Worm (Caenorhabditis elegans) whole organism, L3 larva: ENCODE measurements around the gene C50B8.4.

Source experiments
- R02D3.7 ChIP-seq: fragments of 150-350 bp; optimal IDR thresholded peaks from 2 replicates; lab custom pipeline; 2014; ENCODE audit warnings: missing biosample characterization, missing genetic modification characterization
- ZK546.5 ChIP-seq: sonication (generic microtip); optimal IDR thresholded peaks from 2 replicates; lab custom pipeline; 2017; ENCODE audit warnings: missing biosample characterization, missing genetic modification characterization
- aly-2 ChIP-seq: fragments of 150-350 bp; optimal IDR thresholded peaks from 2 replicates; lab custom pipeline; 2014; ENCODE audit warnings: missing biosample characterization, missing genetic modification characterization
- ama-1 ChIP-seq: fragments of 150-350 bp; optimal IDR thresholded peaks from 2 replicates; lab custom pipeline; 2018
- ceh-16 ChIP-seq: sonication (generic microtip); optimal IDR thresholded peaks from 2 replicates; lab custom pipeline; 2017; ENCODE audit warnings: missing biosample characterization, missing genetic modification characterization
- ceh-28 ChIP-seq: fragments of 150-350 bp; optimal IDR thresholded peaks from 2 replicates; lab custom pipeline; 2014; ENCODE audit warnings: missing biosample characterization, missing genetic modification reagents, missing genetic modification characterization
- ceh-82 ChIP-seq: fragments of 150-350 bp; optimal IDR thresholded peaks from 2 replicates; lab custom pipeline; 2014; ENCODE audit warnings: missing biosample characterization, missing genetic modification characterization
- ceh-9 ChIP-seq: sonication (generic microtip); optimal IDR thresholded peaks from 2 replicates; lab custom pipeline; 2018; ENCODE audit warnings: missing biosample characterization, missing genetic modification characterization
- daf-12 ChIP-seq: fragments of 150-350 bp; optimal IDR thresholded peaks from 2 replicates; lab custom pipeline; 2014; ENCODE audit warnings: missing biosample characterization, missing genetic modification reagents, missing genetic modification characterization
- egl-27 ChIP-seq: sonication (generic microtip); optimal IDR thresholded peaks from 4 replicates; lab custom pipeline; 2017; ENCODE audit warnings: missing biosample characterization, missing genetic modification reagents, missing genetic modification characterization
- egl-5 ChIP-seq: fragments of 150-350 bp; optimal IDR thresholded peaks from 2 replicates; lab custom pipeline; 2017; ENCODE audit warnings: missing biosample characterization, missing genetic modification reagents, missing genetic modification characterization, inconsistent platforms
- elt-2 ChIP-seq: sonication (generic microtip); optimal IDR thresholded peaks from 2 replicates; lab custom pipeline; 2016; ENCODE audit warnings: missing genetic modification reagents, mild to moderate bottlenecking, missing genetic modification characterization, missing compliant biosample characterization
- elt-3 ChIP-seq, 3 experiments: fragments of 150-350 bp in 1 of 3; sonication (generic microtip) in 2 of 3; optimal IDR thresholded peaks; 2 replicates in 2 of 3; 4 replicates in 1 of 3; lab custom pipeline; 2014 to 2017; ENCODE audit warnings: missing biosample characterization in 3 of 3, missing genetic modification characterization in 3 of 3
- eor-1 ChIP-seq, 2 experiments: fragments of 150-350 bp; optimal IDR thresholded peaks; 2 replicates each; lab custom pipeline; 2014 to 2018; ENCODE audit warnings: missing biosample characterization in 2 of 2, missing genetic modification characterization in 2 of 2
- fkh-10 ChIP-seq: sonication (generic microtip); optimal IDR thresholded peaks from 2 replicates; lab custom pipeline; 2017; ENCODE audit warnings: missing biosample characterization, missing genetic modification reagents, missing genetic modification characterization
- fkh-2 ChIP-seq: fragments of 150-350 bp; optimal IDR thresholded peaks from 2 replicates; lab custom pipeline; 2014; ENCODE audit warnings: missing biosample characterization, missing genetic modification reagents, missing genetic modification characterization
- fos-1 ChIP-seq: fragments of 150-350 bp; optimal IDR thresholded peaks from 2 replicates; lab custom pipeline; 2014; ENCODE audit warnings: missing biosample characterization, missing genetic modification characterization
- hmg-11 ChIP-seq: sonication (generic microtip); optimal IDR thresholded peaks from 2 replicates; lab custom pipeline; 2016; ENCODE audit warnings: missing genetic modification characterization, missing compliant biosample characterization
- jun-1 ChIP-seq: fragments of 150-350 bp; optimal IDR thresholded peaks from 2 replicates; lab custom pipeline; 2014; ENCODE audit warnings: missing biosample characterization, missing genetic modification reagents, missing genetic modification characterization
- lin-15B ChIP-seq: fragments of 150-350 bp; optimal IDR thresholded peaks from 2 replicates; lab custom pipeline; 2014; ENCODE audit warnings: missing biosample characterization, missing genetic modification characterization
- lin-39 ChIP-seq: fragments of 150-350 bp; optimal IDR thresholded peaks from 2 replicates; lab custom pipeline; 2018; ENCODE audit warnings: missing biosample characterization, missing genetic modification reagents, missing genetic modification characterization
- lsy-12 ChIP-seq: sonication (generic microtip); optimal IDR thresholded peaks from 2 replicates; lab custom pipeline; 2016; ENCODE audit warnings: mild to moderate bottlenecking, missing genetic modification characterization, missing compliant biosample characterization
- mdl-1 ChIP-seq: fragments of 150-350 bp; optimal IDR thresholded peaks from 2 replicates; lab custom pipeline; 2014; ENCODE audit warnings: missing biosample characterization, missing genetic modification characterization
- mml-1 ChIP-seq: fragments of 150-350 bp; sonication (generic microtip); optimal IDR thresholded peaks from 3 replicates; lab custom pipeline; 2014; ENCODE audit warnings: missing biosample characterization, missing genetic modification characterization
- nfya-1 ChIP-seq: sonication (generic microtip); optimal IDR thresholded peaks from 2 replicates; lab custom pipeline; 2017; ENCODE audit warnings: missing genetic modification characterization, mild to moderate bottlenecking, missing compliant biosample characterization, antibody characterized with exemption, moderate library complexity; ENCODE audit not compliant: insufficient read depth
- nhr-12 ChIP-seq: fragments of 150-350 bp; optimal IDR thresholded peaks from 2 replicates; lab custom pipeline; 2014; ENCODE audit warnings: missing biosample characterization, missing genetic modification characterization
- nhr-23 ChIP-seq: fragments of 150-350 bp; optimal IDR thresholded peaks from 2 replicates; lab custom pipeline; 2014; ENCODE audit warnings: missing biosample characterization, missing genetic modification reagents, missing genetic modification characterization
- nhr-237 ChIP-seq: fragments of 150-350 bp; optimal IDR thresholded peaks from 2 replicates; lab custom pipeline; 2014; ENCODE audit warnings: missing biosample characterization, missing genetic modification characterization
- nhr-25 ChIP-seq: sonication (generic microtip); optimal IDR thresholded peaks from 2 replicates; lab custom pipeline; 2017; ENCODE audit warnings: missing biosample characterization, missing genetic modification characterization
- nhr-28 ChIP-seq: fragments of 150-350 bp; optimal IDR thresholded peaks from 2 replicates; lab custom pipeline; 2014; ENCODE audit warnings: missing biosample characterization, missing genetic modification characterization
- nhr-43 ChIP-seq: sonication (generic microtip); optimal IDR thresholded peaks from 2 replicates; lab custom pipeline; 2016; ENCODE audit warnings: mild to moderate bottlenecking, missing genetic modification characterization, missing compliant biosample characterization; ENCODE audit not compliant: poor library complexity, severe bottlenecking
- nhr-67 ChIP-seq: fragments of 150-350 bp; optimal IDR thresholded peaks from 2 replicates; lab custom pipeline; 2014; ENCODE audit warnings: missing biosample characterization, missing genetic modification characterization
- nhr-76 ChIP-seq: fragments of 150-350 bp; sonication (generic microtip); optimal IDR thresholded peaks from 5 replicates; lab custom pipeline; 2014; ENCODE audit warnings: missing biosample characterization, missing genetic modification characterization
- nhr-77 ChIP-seq: fragments of 150-350 bp; optimal IDR thresholded peaks from 2 replicates; lab custom pipeline; 2014; ENCODE audit warnings: missing biosample characterization, missing genetic modification characterization
- pha-4 ChIP-seq: fragments of 150-350 bp; optimal IDR thresholded peaks from 2 replicates; lab custom pipeline; 2014; ENCODE audit warnings: missing biosample characterization, missing genetic modification reagents, missing genetic modification characterization
- pqm-1 ChIP-seq: fragments of 150-350 bp; optimal IDR thresholded peaks from 2 replicates; lab custom pipeline; 2017; ENCODE audit warnings: missing biosample characterization, missing genetic modification characterization, inconsistent platforms
- sea-2 ChIP-seq: fragments of 150-350 bp; sonication (generic microtip); optimal IDR thresholded peaks from 4 replicates; lab custom pipeline; 2014; ENCODE audit warnings: missing biosample characterization, missing genetic modification reagents, missing genetic modification characterization
- skn-1 ChIP-seq: fragments of 150-350 bp; optimal IDR thresholded peaks from 2 replicates; lab custom pipeline; 2014; ENCODE audit warnings: missing biosample characterization, missing genetic modification characterization
- snpc-4 ChIP-seq: fragments of 150-350 bp; optimal IDR thresholded peaks from 2 replicates; lab custom pipeline; 2014; ENCODE audit warnings: missing biosample characterization, missing genetic modification characterization
- tbx-2 ChIP-seq: sonication (generic microtip); optimal IDR thresholded peaks from 2 replicates; lab custom pipeline; 2016; ENCODE audit warnings: mild to moderate bottlenecking, missing genetic modification characterization, missing compliant biosample characterization
- unc-39 ChIP-seq: sonication (generic microtip); optimal IDR thresholded peaks from 4 replicates; lab custom pipeline; 2017; ENCODE audit warnings: missing biosample characterization, missing genetic modification characterization
- unc-62 ChIP-seq: fragments of 150-350 bp; sonication (generic microtip); optimal IDR thresholded peaks from 4 replicates; lab custom pipeline; 2014; ENCODE audit warnings: missing biosample characterization, missing genetic modification reagents, missing genetic modification characterization
- zag-1 ChIP-seq: fragments of 150-350 bp; optimal IDR thresholded peaks from 2 replicates; lab custom pipeline; 2014; ENCODE audit warnings: missing biosample characterization, missing genetic modification characterization
- ztf-4 ChIP-seq: fragments of 150-350 bp; optimal IDR thresholded peaks from 2 replicates; lab custom pipeline; 2014; ENCODE audit warnings: missing biosample characterization, missing genetic modification characterization

The C50B8.4 gene

ce11 chrV:13530698-13531097, 41.1 kb upstream of the C50B8.4 start, which contains the start of gene ttr-44:
TSS of gene ttr-44 (minus strand) at chrV:13530744.
- no peak for TF ChIP-seq ZK546.5
- peak; percentile 87 for TF ChIP-seq elt-2 (tag; lab: Kevin White, UChicago)
- no peak for TF ChIP-seq lin-15B
- peak; percentile 30 for TF ChIP-seq jun-1 (tag; lab: Kevin White, UChicago)
- TF ChIP-seq egl-5 (tag; lab: Kevin White, UChicago), result no peak
- no peak for TF ChIP-seq ama-1 (lab: Kevin White, UChicago)
- TF ChIP-seq elt-3 (tag; optimal IDR thresholded peaks at IDR 0.05; lab: Kevin White, UChicago), result no peak
- TF ChIP-seq eor-1 (tag; optimal IDR thresholded peaks at IDR 0.05; lab: Kevin White, UChicago), result no peak
- TF ChIP-seq zag-1 (tag; lab: Kevin White, UChicago), result no peak
- TF ChIP-seq pha-4 (tag; lab: Kevin White, UChicago), result peak; percentile 81
- peak; percentile 87 for TF ChIP-seq pqm-1 (tag; lab: Kevin White, UChicago)
- TF ChIP-seq nhr-237, result no peak
- TF ChIP-seq, all 47 proteins: peak for 4

- TF ChIP-seq daf-12 (no peak), elt-2 (tag; lab: Kevin White, UChicago) (peak; percentile 48), pqm-1 (tag; lab: Kevin White, UChicago) (peak; percentile 32), egl-5 (tag; lab: Kevin White, UChicago) (no peak)
- TF ChIP-seq, all 47 proteins: peak for 2
These were observed 39.3 kb upstream of the C50B8.4 start for ce11 chrV:13532469-13532868.

- no peak for TF ChIP-seq pqm-1 (tag; lab: Kevin White, UChicago)
- no peak for TF ChIP-seq nhr-28 (tag; lab: Kevin White, UChicago)
- TF ChIP-seq hmg-11 (tag; lab: Kevin White, UChicago), result no peak
- TF ChIP-seq nhr-76, result no peak
- TF ChIP-seq lsy-12 (tag; lab: Kevin White, UChicago), result no peak
- TF ChIP-seq nhr-43 (tag; lab: Kevin White, UChicago), result no peak
- no peak for TF ChIP-seq nhr-77 (tag; lab: Kevin White, UChicago)
- TF ChIP-seq skn-1, result no peak
- no peak for TF ChIP-seq snpc-4 (tag; lab: Kevin White, UChicago)
- no peak for TF ChIP-seq nhr-237
- no peak for TF ChIP-seq unc-39 (tag; lab: Kevin White, UChicago)
- TF ChIP-seq, all 47 proteins: peak for 0
These were observed 35.7 kb upstream of the C50B8.4 start, which contains the start of gene frpr-5 for ce11 chrV:13536058-13536579. TSS of gene frpr-5 (minus strand) at chrV:13536108.

- TF ChIP-seq nhr-77 (tag; lab: Kevin White, UChicago) (no peak), unc-39 (tag; lab: Kevin White, UChicago) (no peak), ceh-82 (tag; lab: Kevin White, UChicago) (no peak), nhr-23 (tag; lab: Kevin White, UChicago) (peak; percentile 41), tbx-2 (tag; lab: Kevin White, UChicago) (no peak), ceh-16 (tag; lab: Kevin White, UChicago) (no peak), ama-1 (lab: Kevin White, UChicago) (no peak), elt-3 (tag; optimal IDR thresholded peaks at IDR 0.05; lab: Kevin White, UChicago) (no peak), nhr-43 (tag; lab: Kevin White, UChicago) (peak; percentile 59), pqm-1 (tag; lab: Kevin White, UChicago) (no peak), daf-12 (no peak), nfya-1 (peak; percentile 49), fkh-10 (GFP tag; lab: Kevin White, UChicago) (no peak), elt-2 (tag; lab: Kevin White, UChicago) (peak; percentile 22), ceh-9 (tag; lab: Kevin White, UChicago) (no peak), lin-15B (peak; percentile 82), R02D3.7 (tag; lab: Kevin White, UChicago) (no peak), nhr-76 (no peak), sea-2 (GFP tag; lab: Kevin White, UChicago) (no peak), mml-1 (tag; lab: Kevin White, UChicago) (no peak), fkh-2 (tag; lab: Kevin White, UChicago) (no peak), snpc-4 (tag; lab: Kevin White, UChicago) (peak; percentile 8), lin-39 (no peak), fos-1 (tag; lab: Kevin White, UChicago) (no peak), eor-1 (tag; optimal IDR thresholded peaks at IDR 0.05; lab: Kevin White, UChicago) (no peak), ZK546.5 (no peak), skn-1 (no peak), ztf-4 (tag; lab: Kevin White, UChicago) (no peak), mdl-1 (tag; lab: Kevin White, UChicago) (no peak), ceh-28 (tag; lab: Kevin White, UChicago) (no peak), egl-27 (tag; lab: Kevin White, UChicago) (no peak), zag-1 (tag; lab: Kevin White, UChicago) (no peak), aly-2 (tag; lab: Kevin White, UChicago) (no peak), nhr-12 (tag; lab: Kevin White, UChicago) (no peak), pha-4 (tag; lab: Kevin White, UChicago) (peak; percentile 40), egl-5 (tag; lab: Kevin White, UChicago) (no peak), nhr-25 (tag; lab: Kevin White, UChicago) (no peak), lsy-12 (tag; lab: Kevin White, UChicago) (no peak), unc-62 (no peak), nhr-67 (tag; lab: Kevin White, UChicago) (no peak)
These were observed 20.2 kb upstream of the C50B8.4 start, which contains the start of the genes C56A3.4 and C56A3.5 for ce11 chrV:13551601-13552000. TSS of gene C56A3.4 (minus strand) at chrV:13551754. TSS of gene C56A3.5 (plus strand) at chrV:13551967.
